Fruit fly (Drosophila melanogaster) whole organism, embryonic: ENCODE data around the gene Polr3A.

Experiments
- ATbp ChIP-seq: fragments of 200-800 bp; sonication (Bioruptor generic); optimal IDR thresholded peaks from 2 replicates; lab custom pipeline; 2017; ENCODE audit warnings: missing biosample characterization, mild to moderate bottlenecking, missing genetic modification characterization, missing genetic modification reagents
- Asciz ChIP-seq: fragments of 200-800 bp; sonication (Bioruptor generic); optimal IDR thresholded peaks from 2 replicates; lab custom pipeline; 2017; ENCODE audit warnings: missing biosample characterization, mild to moderate bottlenecking, missing genetic modification characterization, missing genetic modification reagents
- CG12071 ChIP-seq: fragments of 200-800 bp; sonication (Bioruptor generic); optimal IDR thresholded peaks from 3 replicates; lab custom pipeline; 2018; ENCODE audit warnings: missing biosample characterization, mild to moderate bottlenecking, missing genetic modification characterization
- CG12299 ChIP-seq: fragments of 200-800 bp; sonication (Bioruptor generic); optimal IDR thresholded peaks from 2 replicates; lab custom pipeline; 2018; ENCODE audit warnings: missing biosample characterization, mild to moderate bottlenecking, missing genetic modification characterization
- CG12769 ChIP-seq: fragments of 200-800 bp; sonication (Bioruptor generic); optimal IDR thresholded peaks from 2 replicates; lab custom pipeline; 2019; ENCODE audit warnings: missing biosample characterization, mild to moderate bottlenecking, missing genetic modification characterization, moderate library complexity
- CG13424 ChIP-seq: fragments of 200-800 bp; sonication (Bioruptor generic); optimal IDR thresholded peaks from 2 replicates; lab custom pipeline; 2019; ENCODE audit warnings: missing biosample characterization, mild to moderate bottlenecking, missing genetic modification characterization, moderate library complexity
- CG13624 ChIP-seq: fragments of 200-800 bp; sonication (Bioruptor generic); optimal IDR thresholded peaks from 2 replicates; lab custom pipeline; 2016; ENCODE audit warnings: missing biosample characterization, missing genetic modification characterization
- CG14050 ChIP-seq: fragments of 200-800 bp; sonication (Bioruptor generic); IDR thresholded peaks from 3 replicates; pipeline ENCODE4 v1.3.6; 2022; ENCODE audit warnings: missing biosample characterization, missing genetic modification characterization
- CG15696 ChIP-seq: fragments of 200-800 bp; sonication (Bioruptor generic); optimal IDR thresholded peaks from 2 replicates; lab custom pipeline; 2019; ENCODE audit warnings: missing biosample characterization, mild to moderate bottlenecking, missing genetic modification characterization, moderate library complexity
- CG1647 ChIP-seq: fragments of 200-800 bp; sonication (Bioruptor generic); optimal IDR thresholded peaks from 3 replicates; lab custom pipeline; 2016; ENCODE audit warnings: missing biosample characterization, missing genetic modification characterization
- CG16863 ChIP-seq: fragments of 200-800 bp; sonication (Bioruptor generic); optimal IDR thresholded peaks from 3 replicates; lab custom pipeline; 2016; ENCODE audit warnings: missing biosample characterization, missing genetic modification characterization
- CG1792 ChIP-seq: fragments of 200-800 bp; sonication (Bioruptor generic); optimal IDR thresholded peaks from 2 replicates; lab custom pipeline; 2016; ENCODE audit warnings: missing biosample characterization, missing genetic modification characterization
- CG30020 ChIP-seq: fragments of 200-800 bp; optimal IDR thresholded peaks from 2 replicates; lab custom pipeline; 2019; ENCODE audit warnings: missing biosample characterization, mild to moderate bottlenecking, missing genetic modification characterization, moderate library complexity
- CG3065 ChIP-seq: fragments of 200-800 bp; sonication (Bioruptor generic); optimal IDR thresholded peaks from 2 replicates; lab custom pipeline; 2016; ENCODE audit warnings: missing biosample characterization, missing genetic modification characterization
- CG34376 ChIP-seq: fragments of 200-800 bp; sonication (Bioruptor generic); optimal IDR thresholded peaks from 2 replicates; lab custom pipeline; 2018; ENCODE audit warnings: missing biosample characterization, mild to moderate bottlenecking, missing genetic modification characterization
- CG42726 ChIP-seq: fragments of 200-800 bp; sonication (Bioruptor generic); IDR thresholded peaks from 2 replicates; pipeline ENCODE4 v1.3.6; 2022; ENCODE audit warnings: missing biosample characterization, missing genetic modification characterization; ENCODE audit not compliant: partially characterized antibody
- CG9727 ChIP-seq: fragments of 200-800 bp; sonication (Bioruptor generic); optimal IDR thresholded peaks from 3 replicates; lab custom pipeline; 2017; ENCODE audit warnings: missing biosample characterization, mild to moderate bottlenecking, missing genetic modification characterization
- D ChIP-seq, 2 experiments: fragments of 200-800 bp in 1 of 2; fragments of >200 bp in 1 of 2; sonication (Bioruptor generic) in 1 of 2; optimal IDR thresholded peaks; 2 replicates in 1 of 2; 3 replicates in 1 of 2; lab custom pipeline; 2017; ENCODE audit warnings: mild to moderate bottlenecking in 1 of 2, missing biosample characterization in 1 of 2, missing genetic modification characterization in 1 of 2, missing genetic modification reagents in 1 of 2
- D19B ChIP-seq: fragments of 200-800 bp; sonication (Bioruptor generic); optimal IDR thresholded peaks from 2 replicates; lab custom pipeline; 2017; ENCODE audit warnings: missing biosample characterization, mild to moderate bottlenecking, missing genetic modification characterization
- Dref ChIP-seq: fragments of 200-800 bp; sonication (Bioruptor generic); IDR thresholded peaks from 2 replicates; pipeline ENCODE4 v1.3.6; 2022; ENCODE audit warnings: missing biosample characterization, missing genetic modification characterization
- Eip74EF ChIP-seq, 2 experiments: fragments of 200-800 bp in 1 of 2; fragments of >200 bp in 1 of 2; sonication (Bioruptor generic) in 1 of 2; optimal IDR thresholded peaks; 2 replicates each; lab custom pipeline; 2017 to 2019; ENCODE audit warnings: missing biosample characterization in 2 of 2, missing genetic modification characterization in 2 of 2, mild to moderate bottlenecking in 1 of 2, moderate library complexity in 1 of 2
- Fer3 ChIP-seq: fragments of 200-800 bp; sonication (Bioruptor generic); optimal IDR thresholded peaks from 2 replicates; lab custom pipeline; 2018; ENCODE audit warnings: missing biosample characterization, mild to moderate bottlenecking, missing genetic modification characterization, moderate library complexity
- H2.0 ChIP-seq: fragments of 200-800 bp; sonication (Bioruptor generic); IDR thresholded peaks from 2 replicates; pipeline ENCODE4 v1.3.6; 2022; ENCODE audit warnings: missing biosample characterization, missing genetic modification characterization
- HLH54F ChIP-seq: fragments of 200-800 bp; sonication (Bioruptor generic); optimal IDR thresholded peaks from 3 replicates; lab custom pipeline; 2016; ENCODE audit warnings: missing biosample characterization, missing genetic modification characterization
- Hr39 ChIP-seq: fragments of >200 bp; optimal IDR thresholded peaks from 2 replicates; lab custom pipeline; 2017
- Lhr ChIP-seq: fragments of 200-800 bp; sonication (Bioruptor generic); optimal IDR thresholded peaks from 3 replicates; lab custom pipeline; 2017; ENCODE audit warnings: mild to moderate bottlenecking, missing biosample characterization, missing genetic modification reagents, missing genetic modification characterization
- Mes4 ChIP-seq: fragments of 200-800 bp; sonication (Bioruptor generic); optimal IDR thresholded peaks from 2 replicates; lab custom pipeline; 2016; ENCODE audit warnings: missing biosample characterization, missing genetic modification characterization
- NK7.1 ChIP-seq: fragments of 200-800 bp; sonication (Bioruptor generic); optimal IDR thresholded peaks from 3 replicates; lab custom pipeline; 2016; ENCODE audit warnings: missing biosample characterization, missing genetic modification characterization
- Oaz ChIP-seq: fragments of 200-800 bp; sonication (Bioruptor generic); IDR thresholded peaks from 2 replicates; pipeline ENCODE4 v1.3.6; 2022; ENCODE audit warnings: missing biosample characterization, missing genetic modification characterization
- Poxn ChIP-seq: fragments of 200-800 bp; sonication (Bioruptor generic); IDR thresholded peaks from 2 replicates; pipeline ENCODE4 v1.3.6; 2022; ENCODE audit warnings: missing biosample characterization, missing genetic modification characterization
- Sin3A ChIP-seq: fragments of >200 bp; optimal IDR thresholded peaks from 2 replicates; lab custom pipeline; 2018
- Usf ChIP-seq: fragments of 200-800 bp; sonication (Bioruptor generic); optimal IDR thresholded peaks from 2 replicates; lab custom pipeline; 2017; ENCODE audit warnings: missing genotype, missing biosample characterization, missing genetic modification characterization
- Xbp1 ChIP-seq: fragments of 200-800 bp; sonication (Bioruptor generic); optimal IDR thresholded peaks from 3 replicates; lab custom pipeline; 2016; ENCODE audit warnings: missing biosample characterization, mild to moderate bottlenecking, missing genetic modification characterization
- ab ChIP-seq: fragments of 200-800 bp; sonication (Bioruptor generic); optimal IDR thresholded peaks from 2 replicates; lab custom pipeline; 2016; ENCODE audit warnings: missing biosample characterization, missing genetic modification characterization
- abd-A ChIP-seq: fragments of 200-800 bp; sonication (Bioruptor generic); optimal IDR thresholded peaks from 3 replicates; lab custom pipeline; 2019; ENCODE audit warnings: missing biosample characterization, mild to moderate bottlenecking, missing genetic modification characterization, moderate library complexity
- ac ChIP-seq: fragments of 200-800 bp; sonication (Bioruptor generic); optimal IDR thresholded peaks from 3 replicates; lab custom pipeline; 2017; ENCODE audit warnings: missing biosample characterization, mild to moderate bottlenecking, missing genetic modification characterization
- az2 ChIP-seq: fragments of 200-800 bp; sonication (Bioruptor generic); optimal IDR thresholded peaks from 3 replicates; lab custom pipeline; 2016; ENCODE audit warnings: missing biosample characterization, missing genetic modification characterization
- croc ChIP-seq: fragments of 200-800 bp; sonication (Bioruptor generic); conservative IDR thresholded peaks from 3 replicates; pipeline ENCODE4 v1.3.6; 2022; ENCODE audit warnings: missing biosample characterization, missing genetic modification characterization
- crp ChIP-seq, 2 experiments: fragments of 200-800 bp; sonication (Bioruptor generic); optimal IDR thresholded peaks; 2 replicates in 1 of 2; 3 replicates in 1 of 2; lab custom pipeline; 2017; ENCODE audit warnings: missing biosample characterization in 2 of 2, missing genetic modification characterization in 2 of 2, mild to moderate bottlenecking in 1 of 2, moderate library complexity in 1 of 2
- danr ChIP-seq: fragments of 200-800 bp; sonication (Bioruptor generic); IDR thresholded peaks from 2 replicates; pipeline ENCODE4 v1.3.6; 2022; ENCODE audit warnings: missing biosample characterization, missing genetic modification characterization
- grau ChIP-seq: fragments of 200-800 bp; optimal IDR thresholded peaks from 3 replicates; lab custom pipeline; 2019; ENCODE audit warnings: missing biosample characterization, mild to moderate bottlenecking, missing genetic modification characterization, moderate library complexity
- h ChIP-seq: fragments of >200 bp; optimal IDR thresholded peaks from 2 replicates; lab custom pipeline; 2017
- hb ChIP-seq: fragments of 200-800 bp; sonication (Bioruptor generic); IDR thresholded peaks from 3 replicates; pipeline ENCODE4 v1.3.6; 2022; ENCODE audit warnings: missing biosample characterization, missing genetic modification characterization; ENCODE audit not compliant: partially characterized antibody
- hbn ChIP-seq: fragments of 200-800 bp; sonication (Bioruptor generic); IDR thresholded peaks from 2 replicates; pipeline ENCODE4 v1.3.6; 2022; ENCODE audit warnings: missing biosample characterization, missing genetic modification characterization; ENCODE audit not compliant: partially characterized antibody
- jing ChIP-seq: fragments of 200-800 bp; sonication (Bioruptor generic); optimal IDR thresholded peaks from 2 replicates; lab custom pipeline; 2018; ENCODE audit warnings: missing biosample characterization, mild to moderate bottlenecking, missing genetic modification characterization
- klu ChIP-seq: fragments of 200-800 bp; sonication (Bioruptor generic); IDR thresholded peaks from 2 replicates; pipeline ENCODE4 v1.3.6; 2022; ENCODE audit warnings: missing biosample characterization, missing genetic modification characterization
- mam ChIP-seq: fragments of 200-800 bp; sonication (Bioruptor generic); optimal IDR thresholded peaks from 3 replicates; lab custom pipeline; 2016; ENCODE audit warnings: missing biosample characterization, missing genetic modification characterization
- slbo ChIP-seq: fragments of 200-800 bp; sonication (Bioruptor generic); IDR thresholded peaks from 2 replicates; pipeline ENCODE4 v1.3.6; 2022; ENCODE audit warnings: missing biosample characterization, missing genetic modification characterization
- tup ChIP-seq: fragments of 200-800 bp; sonication (Bioruptor generic); optimal IDR thresholded peaks from 2 replicates; lab custom pipeline; 2016; ENCODE audit warnings: missing biosample characterization, mild to moderate bottlenecking, missing genetic modification characterization, moderate library complexity
- usp ChIP-seq: fragments of >200 bp; optimal IDR thresholded peaks from 2 replicates; lab custom pipeline; 2017; ENCODE audit warnings: missing biosample characterization, missing genetic modification characterization

Polr3A gene

dm6 chrX:15738890-15739550, 23.7 kb upstream of the Polr3A start, which contains the start of the genes CG11679 and CG8206 (continued):
- TF ChIP-seq CG3065 (GFP tag; lab: Kevin White, UChicago) (no peak), klu (GFP tag; lab: Robert Waterston, UW) (peak; percentile 19; the same call in 1 of the 2 replicates), CG15696 (tag; lab: Kevin White, UChicago) (peak; percentile 1), hbn (GFP tag; lab: Robert Waterston, UW) (no peak), CG13624 (GFP tag; lab: Kevin White, UChicago) (peak; percentile 43), az2 (GFP tag; lab: Kevin White, UChicago) (no peak), Poxn (GFP tag; lab: Robert Waterston, UW) (no peak), CG14050 (no peak), D19B (no peak), Mes4 (no peak), usp (GFP tag; lab: Kevin White, UChicago) (no peak), CG12769 (tag; lab: Kevin White, UChicago) (no peak), ac (GFP tag; lab: Kevin White, UChicago) (no peak), CG12071 (GFP tag; lab: Kevin White, UChicago) (no peak), CG9727 (peak; percentile 20), D (optimal IDR thresholded peaks at IDR 0.05; lab: Kevin White, UChicago) (no peak), D (GFP tag; optimal IDR thresholded peaks at IDR 0.05; lab: Kevin White, UChicago) (no peak), CG30020 (tag; lab: Kevin White, UChicago) (peak; percentile 31), Sin3A (lab: Kevin White, UChicago) (peak; percentile 60), Asciz (GFP tag; lab: Kevin White, UChicago) (no peak), Xbp1 (GFP tag; lab: Kevin White, UChicago) (peak; percentile 48), CG34376 (peak; percentile 40), Lhr (GFP tag; lab: Kevin White, UChicago) (no peak), ATbp (GFP tag; lab: Kevin White, UChicago) (no peak), Oaz (no peak), jing (GFP tag; lab: Kevin White, UChicago) (no peak), hb (GFP tag; lab: Robert Waterston, UW) (no peak), CG1792 (GFP tag; lab: Kevin White, UChicago) (no peak), danr (GFP tag; lab: Robert Waterston, UW) (no peak), H2.0 (no peak), CG42726 (no peak), ab (no peak), Hr39 (no peak), crp (GFP tag; optimal IDR thresholded peaks at IDR 0.05; lab: Kevin White, UChicago) (peak in 1 of 2 experiments; percentile 86), Dref (GFP tag; lab: Robert Waterston, UW) (peak; percentile 73), Fer3 (tag; lab: Kevin White, UChicago) (peak; percentile 3), Usf (no peak), abd-A (tag; lab: Kevin White, UChicago) (no peak), mam (GFP tag; lab: Kevin White, UChicago) (peak; percentile 66), slbo (GFP tag; lab: Robert Waterston, UW) (no peak), NK7.1 (GFP tag; lab: Kevin White, UChicago) (no peak), CG1647 (no peak), HLH54F (GFP tag; lab: Kevin White, UChicago) (peak; percentile 39), CG16863 (no peak), tup (GFP tag; lab: Kevin White, UChicago) (no peak), h (lab: Kevin White, UChicago) (no peak), Eip74EF (GFP tag; optimal IDR thresholded peaks at IDR 0.05; lab: Kevin White, UChicago) (no peak), CG12299 (no peak), grau (tag; lab: Kevin White, UChicago) (peak; percentile 55), croc (GFP tag; lab: Robert Waterston, UW) (no peak), CG13424 (tag; lab: Kevin White, UChicago) (peak; percentile 56)
